Worm (Caenorhabditis elegans) whole organism, late embryonic: Measurements from ENCODE around the gene K11G9.5.

Experiments used
- C38D4.7 ChIP-seq: fragments of 200-800 bp; sonication (Bioruptor generic); optimal IDR thresholded peaks from 2 replicates; lab custom pipeline; 2018; ENCODE audit warnings: mild to moderate bottlenecking, missing genetic modification characterization, moderate library complexity, missing compliant biosample characterization
- K02D7.2 ChIP-seq: sonication (generic microtip); optimal IDR thresholded peaks from 2 replicates; lab custom pipeline; 2017; ENCODE audit warnings: mild to moderate bottlenecking, missing genetic modification characterization, missing compliant biosample characterization
- ahr-1 ChIP-seq: sonication (generic microtip); optimal IDR thresholded peaks from 2 replicates; lab custom pipeline; 2016; ENCODE audit warnings: missing genetic modification characterization, missing compliant biosample characterization
- ama-1 ChIP-seq: fragments of 150-350 bp; optimal IDR thresholded peaks from 2 replicates; lab custom pipeline; 2014
- ceh-14 ChIP-seq: sonication (generic microtip); optimal IDR thresholded peaks from 2 replicates; lab custom pipeline; 2016; ENCODE audit warnings: missing genotype, missing genetic modification characterization, missing compliant biosample characterization
- ceh-19 ChIP-seq: fragments of 200-800 bp; sonication (Bioruptor generic); optimal IDR thresholded peaks from 2 replicates; lab custom pipeline; 2018; ENCODE audit warnings: mild to moderate bottlenecking, missing genetic modification characterization, missing compliant biosample characterization
- ceh-2 ChIP-seq: sonication (generic microtip); optimal IDR thresholded peaks from 2 replicates; lab custom pipeline; 2016; ENCODE audit warnings: missing genotype, missing genetic modification characterization, missing compliant biosample characterization
- ceh-24 ChIP-seq: sonication (generic microtip); optimal IDR thresholded peaks from 2 replicates; lab custom pipeline; 2016; ENCODE audit warnings: mild to moderate bottlenecking, missing genetic modification characterization, missing compliant biosample characterization
- ceh-30 ChIP-seq: fragments of 150-350 bp; optimal IDR thresholded peaks from 2 replicates; lab custom pipeline; 2014; ENCODE audit warnings: missing biosample characterization, missing genetic modification characterization
- ceh-45 ChIP-seq: fragments of 200-800 bp; sonication (Bioruptor generic); IDR thresholded peaks from 2 replicates; pipeline ENCODE4 v1.3.6; 2022; ENCODE audit warnings: missing genetic modification reagents, missing genetic modification characterization, missing compliant biosample characterization
- ceh-48 ChIP-seq: sonication (generic microtip); optimal IDR thresholded peaks from 2 replicates; lab custom pipeline; 2016; ENCODE audit warnings: missing genetic modification characterization, inconsistent platforms, missing compliant biosample characterization
- ceh-6 ChIP-seq: fragments of 200-800 bp; sonication (Bioruptor generic); optimal IDR thresholded peaks from 2 replicates; lab custom pipeline; 2018; ENCODE audit warnings: mild to moderate bottlenecking, missing genetic modification characterization, missing compliant biosample characterization
- ceh-9 ChIP-seq: sonication (generic microtip); optimal IDR thresholded peaks from 2 replicates; lab custom pipeline; 2016; ENCODE audit warnings: mild to moderate bottlenecking, missing genetic modification characterization, inconsistent platforms, missing compliant biosample characterization
- che-1 ChIP-seq: sonication (generic microtip); optimal IDR thresholded peaks from 2 replicates; lab custom pipeline; 2016; ENCODE audit warnings: mild to moderate bottlenecking, missing genetic modification characterization, missing compliant biosample characterization
- dmd-4 ChIP-seq: sonication (generic microtip); optimal IDR thresholded peaks from 2 replicates; lab custom pipeline; 2016; ENCODE audit warnings: borderline replicate concordance, missing genetic modification characterization, missing compliant biosample characterization
- elt-2 ChIP-seq: sonication (generic microtip); optimal IDR thresholded peaks from 2 replicates; lab custom pipeline; 2016; ENCODE audit warnings: missing genetic modification reagents, missing genetic modification characterization, missing compliant biosample characterization
- ets-4 ChIP-seq: sonication (generic microtip); optimal IDR thresholded peaks from 2 replicates; lab custom pipeline; 2016; ENCODE audit warnings: missing genetic modification characterization, missing compliant biosample characterization
- eyg-1 ChIP-seq: sonication (generic microtip); optimal IDR thresholded peaks from 2 replicates; lab custom pipeline; 2016; ENCODE audit warnings: missing genotype, missing genetic modification characterization, missing compliant biosample characterization
- fkh-10 ChIP-seq: fragments of 150-350 bp; optimal IDR thresholded peaks from 2 replicates; lab custom pipeline; 2014; ENCODE audit warnings: missing biosample characterization, missing genetic modification reagents, missing genetic modification characterization
- fkh-6 ChIP-seq: sonication (generic microtip); optimal IDR thresholded peaks from 2 replicates; lab custom pipeline; 2016; ENCODE audit warnings: missing genetic modification characterization, missing compliant biosample characterization
- hlh-13 ChIP-seq: fragments of 200-800 bp; sonication (Bioruptor generic); optimal IDR thresholded peaks from 2 replicates; lab custom pipeline; 2018; ENCODE audit warnings: mild to moderate bottlenecking, missing genetic modification characterization, missing compliant biosample characterization
- hlh-15 ChIP-seq: sonication (generic microtip); optimal IDR thresholded peaks from 2 replicates; lab custom pipeline; 2016; ENCODE audit warnings: missing genetic modification characterization, missing compliant biosample characterization
- madf-2 ChIP-seq: sonication (generic microtip); optimal IDR thresholded peaks from 2 replicates; lab custom pipeline; 2017; ENCODE audit warnings: missing genetic modification characterization, missing compliant biosample characterization
- mec-3 ChIP-seq: sonication (generic microtip); optimal IDR thresholded peaks from 2 replicates; lab custom pipeline; 2016; ENCODE audit warnings: borderline replicate concordance, missing genetic modification characterization, missing compliant biosample characterization
- nfya-1 ChIP-seq: sonication (generic microtip); optimal IDR thresholded peaks from 2 replicates; lab custom pipeline; 2017; ENCODE audit warnings: missing genetic modification characterization, mild to moderate bottlenecking, missing compliant biosample characterization, antibody characterized with exemption, moderate library complexity
- npax-4 ChIP-seq: sonication (generic microtip); optimal IDR thresholded peaks from 2 replicates; lab custom pipeline; 2016; ENCODE audit warnings: missing genetic modification characterization, missing compliant biosample characterization
- odd-2 ChIP-seq: sonication (generic microtip); optimal IDR thresholded peaks from 2 replicates; lab custom pipeline; 2017; ENCODE audit warnings: antibody characterized with exemption, mild to moderate bottlenecking, missing genetic modification characterization, missing compliant biosample characterization
- pat-9 ChIP-seq: fragments of 200-800 bp; sonication (Bioruptor generic); optimal IDR thresholded peaks from 2 replicates; lab custom pipeline; 2018; ENCODE audit warnings: mild to moderate bottlenecking, missing genetic modification characterization, moderate library complexity, missing compliant biosample characterization
- pax-1 ChIP-seq: fragments of 150-350 bp; optimal IDR thresholded peaks from 2 replicates; lab custom pipeline; 2014; ENCODE audit warnings: missing biosample characterization, missing genetic modification characterization
- pha-4 ChIP-seq: fragments of 150-350 bp; optimal IDR thresholded peaks from 2 replicates; lab custom pipeline; 2018; ENCODE audit warnings: missing biosample characterization, missing genetic modification reagents, missing genetic modification characterization
- pqm-1 ChIP-seq: sonication (generic microtip); optimal IDR thresholded peaks from 2 replicates; lab custom pipeline; 2016; ENCODE audit warnings: missing genetic modification characterization, missing compliant biosample characterization
- ref-2 ChIP-seq: sonication (generic microtip); optimal IDR thresholded peaks from 2 replicates; lab custom pipeline; 2016; ENCODE audit warnings: missing genetic modification characterization, missing compliant biosample characterization
- rnt-1 ChIP-seq: sonication (generic microtip); optimal IDR thresholded peaks from 2 replicates; lab custom pipeline; 2016; ENCODE audit warnings: missing genetic modification characterization, missing compliant biosample characterization
- sox-4 ChIP-seq: sonication (generic microtip); optimal IDR thresholded peaks from 2 replicates; lab custom pipeline; 2017; ENCODE audit warnings: mild to moderate bottlenecking, missing genetic modification characterization, inconsistent platforms, missing compliant biosample characterization
- syd-9 ChIP-seq: sonication (generic microtip); optimal IDR thresholded peaks from 2 replicates; lab custom pipeline; 2016; ENCODE audit warnings: mild to moderate bottlenecking, missing genetic modification characterization, moderate library complexity, missing compliant biosample characterization
- unc-3 ChIP-seq, 2 experiments: fragments of 200-800 bp in 1 of 2; sonication (Bioruptor generic) in 1 of 2; sonication (generic microtip) in 1 of 2; conservative IDR thresholded peaks in 1 of 2; optimal IDR thresholded peaks in 1 of 2; 2 replicates each; pipeline versions ENCODE4 v1.3.6 to Lab custom; 2016 to 2022; ENCODE audit warnings: missing compliant biosample characterization in 2 of 2, missing genetic modification characterization in 2 of 2, missing genetic modification reagents in 1 of 2
- zip-5 ChIP-seq: sonication (generic microtip); optimal IDR thresholded peaks from 2 replicates; lab custom pipeline; 2016; ENCODE audit warnings: missing genetic modification characterization, missing compliant biosample characterization

Gene K11G9.5

DNA sequence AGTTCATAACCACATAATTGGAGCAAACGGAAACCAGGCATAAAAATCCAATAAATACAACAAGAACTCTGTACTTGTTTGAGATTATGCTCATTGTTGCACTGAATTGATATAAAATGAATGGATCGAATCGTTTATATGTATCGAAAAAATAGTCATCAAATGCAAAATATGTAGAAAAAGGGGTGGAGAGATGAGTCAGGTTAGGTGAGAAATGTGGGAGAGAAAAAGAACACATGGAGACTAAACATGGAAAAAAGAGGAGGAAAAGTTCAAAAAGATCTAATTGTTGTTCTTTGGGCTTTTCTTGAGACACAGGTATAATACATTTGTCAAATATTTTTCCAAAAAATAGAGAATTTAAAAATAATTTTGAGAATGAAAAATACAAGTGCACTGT lies at the start of gene K11G9.5:
Gene K11G9.5, minus strand, starts transcription at position 101 of the 400 bp plus-strand sequence.
- no peak for TF ChIP-seq eyg-1
- TF ChIP-seq madf-2 (tag; lab: Kevin White, UChicago), result no peak
- no peak for TF ChIP-seq fkh-10 (GFP tag; lab: Kevin White, UChicago)
- no peak for TF ChIP-seq pha-4 (tag; lab: Kevin White, UChicago)
- no peak for TF ChIP-seq hlh-13 (GFP tag; lab: Kevin White, UChicago)
- no peak for TF ChIP-seq zip-5 (tag; lab: Kevin White, UChicago)
- no peak for TF ChIP-seq pat-9
- no peak for TF ChIP-seq fkh-6 (tag; lab: Kevin White, UChicago)
- TF ChIP-seq dmd-4 (tag; lab: Kevin White, UChicago), result no peak
- TF ChIP-seq ceh-14 (tag; lab: Kevin White, UChicago), result no peak

DNA sequence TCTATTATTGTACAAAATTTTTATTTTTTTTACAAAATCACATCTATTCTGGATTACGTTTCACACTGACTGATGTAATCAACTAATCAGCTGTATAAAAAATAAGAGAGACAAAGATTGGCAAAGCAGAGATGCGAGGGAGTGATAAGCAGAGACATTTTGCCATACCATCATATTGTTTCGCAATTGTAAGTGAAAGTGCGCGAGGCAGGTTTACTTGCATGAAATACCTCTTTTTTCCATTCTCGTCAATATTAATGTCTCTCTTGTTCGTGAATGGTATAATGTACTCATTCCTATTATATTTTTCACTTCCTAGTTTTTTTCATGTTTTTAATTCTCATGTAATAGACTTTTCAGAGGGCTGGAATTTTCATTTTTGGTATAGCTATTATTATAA lies 48.6 kb upstream of the K11G9.5 start:
- TF ChIP-seq syd-9 (tag; lab: Kevin White, UChicago) (no peak), hlh-13 (GFP tag; lab: Kevin White, UChicago) (no peak), rnt-1 (tag; lab: Kevin White, UChicago) (no peak)

DNA sequence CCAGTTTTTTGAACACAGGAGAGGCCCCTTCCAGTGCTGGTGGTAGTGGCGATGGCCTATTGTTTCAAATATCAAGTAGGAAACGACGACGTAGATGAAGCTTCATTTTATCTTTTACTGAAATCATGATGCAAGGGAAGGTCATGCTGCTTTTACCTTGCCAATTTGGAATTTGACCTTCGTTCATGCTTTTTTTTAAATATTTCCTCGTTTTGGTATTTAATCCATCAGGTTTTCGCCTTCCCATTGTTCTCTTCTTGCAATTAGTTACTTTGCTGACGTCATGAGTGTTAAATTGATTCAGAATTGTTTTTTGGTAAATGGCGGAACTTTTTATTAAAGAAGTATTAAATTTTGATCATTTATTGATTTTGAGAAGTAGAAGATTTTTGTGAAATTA lies 47.8 kb upstream of the K11G9.5 start:
- no peak for TF ChIP-seq ceh-45 (GFP tag; lab: Robert Waterston, UW)
- no peak for TF ChIP-seq syd-9 (tag; lab: Kevin White, UChicago)
- TF ChIP-seq mec-3, result no peak
- no peak for TF ChIP-seq npax-4 (tag; lab: Kevin White, UChicago)
- TF ChIP-seq ceh-19 (GFP tag; lab: Kevin White, UChicago), result no peak
- TF ChIP-seq elt-2 (tag; lab: Kevin White, UChicago), result no peak
- TF ChIP-seq ceh-9 (tag; lab: Kevin White, UChicago), result no peak
- no peak for TF ChIP-seq nfya-1
- no peak for TF ChIP-seq K02D7.2
- TF ChIP-seq pat-9, result no peak
- no peak for TF ChIP-seq pax-1 (tag; lab: Kevin White, UChicago)
- TF ChIP-seq madf-2 (tag; lab: Kevin White, UChicago), result no peak
- no peak for TF ChIP-seq ceh-6 (GFP tag; lab: Kevin White, UChicago)
- no peak for TF ChIP-seq ets-4
- no peak for TF ChIP-seq ceh-24
- TF ChIP-seq ama-1 (lab: Kevin White, UChicago), result no peak

DNA sequence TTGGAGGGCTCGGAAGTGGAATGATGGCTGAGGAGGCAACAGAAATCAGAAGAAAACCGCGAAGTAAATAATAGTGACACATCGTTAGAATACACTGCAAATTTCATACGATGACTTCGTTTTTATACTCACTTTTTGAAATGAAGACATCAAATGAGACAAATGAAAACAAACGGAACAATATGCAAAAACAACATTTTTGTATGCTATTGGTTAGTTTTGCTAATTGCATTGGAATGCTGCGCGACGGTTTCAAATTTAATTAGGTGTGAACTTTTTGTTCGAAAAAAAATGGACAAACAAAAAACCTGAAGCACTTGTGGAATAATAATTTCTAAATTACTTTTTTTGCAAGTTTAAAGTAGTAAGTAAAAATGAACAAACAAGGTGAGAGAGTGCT lies 44.7 kb upstream of the K11G9.5 start, which contains the start of gene grl-8:
Gene grl-8, minus strand, starts transcription at position 101 of the 400 bp plus-strand sequence.
- no peak for TF ChIP-seq rnt-1 (tag; lab: Kevin White, UChicago)
- no peak for TF ChIP-seq che-1 (tag; lab: Kevin White, UChicago)
- no peak for TF ChIP-seq pqm-1
- no peak for TF ChIP-seq ceh-30
- no peak for TF ChIP-seq ref-2
- TF ChIP-seq odd-2 (tag; lab: Kevin White, UChicago), result no peak
- TF ChIP-seq C38D4.7 (GFP tag; lab: Kevin White, UChicago), result no peak
- no peak for TF ChIP-seq ahr-1 (tag; lab: Kevin White, UChicago)
- no peak for TF ChIP-seq unc-3 (GFP tag; conservative IDR thresholded peaks at IDR 0.05; lab: Robert Waterston, UW)
- TF ChIP-seq unc-3 (tag; optimal IDR thresholded peaks at IDR 0.05; lab: Kevin White, UChicago), result no peak
- no peak for TF ChIP-seq hlh-15 (tag; lab: Kevin White, UChicago)
- TF ChIP-seq ceh-24, result no peak
- TF ChIP-seq sox-4, result no peak
- TF ChIP-seq zip-5 (tag; lab: Kevin White, UChicago), result no peak
- TF ChIP-seq ceh-48, result no peak
- no peak for TF ChIP-seq dmd-4 (tag; lab: Kevin White, UChicago)
- TF ChIP-seq ets-4, result no peak
- TF ChIP-seq ceh-2 (tag; lab: Kevin White, UChicago), result no peak
- TF ChIP-seq, all 69 proteins: peak for 0
